Worm (Caenorhabditis elegans) whole organism, late embryonic: ENCODE data around the gene hlh-27.

Source experiments
- C38D4.7 ChIP-seq: fragments of 200-800 bp; sonication (Bioruptor generic); optimal IDR thresholded peaks from 2 replicates; lab custom pipeline; 2018; ENCODE audit warnings: mild to moderate bottlenecking, missing genetic modification characterization, moderate library complexity, missing compliant biosample characterization
- ama-1 ChIP-seq: fragments of 150-350 bp; optimal IDR thresholded peaks from 2 replicates; lab custom pipeline; 2014
- pat-9 ChIP-seq: fragments of 200-800 bp; sonication (Bioruptor generic); optimal IDR thresholded peaks from 2 replicates; lab custom pipeline; 2018; ENCODE audit warnings: mild to moderate bottlenecking, missing genetic modification characterization, moderate library complexity, missing compliant biosample characterization

- TF ChIP-seq ama-1 = no peak
- no peak for TF ChIP-seq pat-9 (tag; lab: Kevin White, UChicago)
- no peak for TF ChIP-seq C38D4.7 (GFP tag; lab: Kevin White, UChicago)
Observed at ce11 chrII:5497541-5497940, 42.5 kb downstream of the hlh-27 start.
